Worm (Caenorhabditis elegans): Measurements from ENCODE around the gene E04F6.8.

The E04F6.8 gene

ce11 chrII:7183493-7184272 is 27.5 kb downstream of the E04F6.8 start, which contains the start of gene pdl-1 (continued):
- TF ChIP-seq zip-11 (GFP tag; IDR thresholded peaks at IDR 0.05) (peak; percentile 55; the same call in 1 of the 2 replicates), lsy-2 (tag; optimal IDR thresholded peaks at IDR 0.05) (peak in 1 of 2 experiments; percentile 72), egl-43 (GFP tag; IDR thresholded peaks at IDR 0.05) (peak; percentile 98), aly-2 (tag; optimal IDR thresholded peaks at IDR 0.05) (no peak), F44E2.7 (GFP tag; IDR thresholded peaks at IDR 0.05) (peak; percentile 94), nhr-41 (GFP tag; IDR thresholded peaks at IDR 0.05) (peak; percentile 86), unc-62 (GFP tag; optimal IDR thresholded peaks at IDR 0.05 in 1 of 2) (peak in 1 of 2 experiments; percentile 89), unc-62 (tag; optimal IDR thresholded peaks at IDR 0.05) (peak; percentile 11), nhr-10 (tag; optimal IDR thresholded peaks at IDR 0.05) (no peak), dmd-8 (GFP tag; IDR thresholded peaks at IDR 0.05) (peak; percentile 97), Y5F2A.4 (GFP tag; optimal IDR thresholded peaks at IDR 0.05) (peak; percentile 94), hlh-30 (tag; optimal IDR thresholded peaks at IDR 0.05; ENCODE audit: insufficient read depth) (peak; percentile 58), daf-19 (GFP tag; conservative IDR thresholded peaks at IDR 0.05) (peak; percentile 96), dpl-1 (GFP tag; optimal IDR thresholded peaks at IDR 0.05) (peak; percentile 40), lim-7 (GFP tag; IDR thresholded peaks at IDR 0.05) (peak; percentile 99), nhr-237 (tag; optimal IDR thresholded peaks at IDR 0.05) (no peak), zag-1 (tag; optimal IDR thresholded peaks at IDR 0.05) (no peak), D1046.2 (GFP tag; IDR thresholded peaks at IDR 0.05) (peak; percentile 85), ces-1 (GFP tag; optimal IDR thresholded peaks at IDR 0.05) (no peak), F10B5.3 (tag; optimal IDR thresholded peaks at IDR 0.05) (peak; percentile 69), ZK337.2 (GFP tag; IDR thresholded peaks at IDR 0.05) (peak; percentile 81), ceh-32 (tag; optimal IDR thresholded peaks at IDR 0.05; ENCODE audit: poor library complexity) (peak; percentile 51), daf-16 (GFP tag; optimal IDR thresholded peaks at IDR 0.05) (peak; percentile 70 to 93), daf-16 (tag; optimal IDR thresholded peaks at IDR 0.05) (peak; percentile 81), T26A8.4 (GFP tag; IDR thresholded peaks at IDR 0.05) (peak; percentile 93), ceh-28 (tag; optimal IDR thresholded peaks at IDR 0.05) (no peak), dve-1 (tag; optimal IDR thresholded peaks at IDR 0.05; ENCODE audit: insufficient read depth) (peak; percentile 61), mep-1 (tag; optimal IDR thresholded peaks at IDR 0.05) (peak; percentile 80), nhr-28 (tag; optimal IDR thresholded peaks at IDR 0.05) (peak; percentile 18), duxl-1 (tag; optimal IDR thresholded peaks at IDR 0.05; ENCODE audit: poor library complexity) (peak; percentile 83), ctbp-1 (GFP tag; IDR thresholded peaks at IDR 0.05) (peak; percentile 93), lin-15B (tag; optimal IDR thresholded peaks at IDR 0.05) (no peak), daf-12 (tag; optimal IDR thresholded peaks at IDR 0.05) (no peak), ceh-82 (tag; optimal IDR thresholded peaks at IDR 0.05) (no peak), unc-130 (GFP tag; optimal IDR thresholded peaks at IDR 0.05) (peak; percentile 57)

ce11 chrII:7182630-7183029 is 28.6 kb downstream of the E04F6.8 start:
- TF ChIP-seq rbr-2 (tag; optimal IDR thresholded peaks at IDR 0.05) (peak; percentile 21), lsy-2 (tag; optimal IDR thresholded peaks at IDR 0.05) (peak; percentile 19 to 27), aha-1 (tag) (peak; percentile 90), unc-62 (GFP tag; optimal IDR thresholded peaks at IDR 0.05 in 1 of 2) (no peak), unc-62 (tag; optimal IDR thresholded peaks at IDR 0.05) (no peak), mep-1 (tag; optimal IDR thresholded peaks at IDR 0.05) (peak; percentile 45), nhr-11 (tag; optimal IDR thresholded peaks at IDR 0.05) (peak; percentile 32), fkh-10 (GFP tag; optimal IDR thresholded peaks at IDR 0.05) (peak; percentile 78), F49E8.2 (tag; optimal IDR thresholded peaks at IDR 0.05; ENCODE audit: borderline replicate concordance) (no peak), ctbp-1 (GFP tag; IDR thresholded peaks at IDR 0.05) (0 out of 2 replicates have a peak, but pooled peaks have one; percentile 31), zip-2 (tag; optimal IDR thresholded peaks at IDR 0.05) (no peak)

Measured in whole organism, L4 larva.